Worm (Caenorhabditis elegans) whole organism, L3 larva: ENCODE data around the gene gst-1.

Source experiments
- aly-2 ChIP-seq: fragments of 150-350 bp; optimal IDR thresholded peaks from 2 replicates; lab custom pipeline; 2014; ENCODE audit warnings: missing biosample characterization, missing genetic modification characterization
- ama-1 ChIP-seq: fragments of 150-350 bp; optimal IDR thresholded peaks from 2 replicates; lab custom pipeline; 2018
- ceh-16 ChIP-seq: sonication (generic microtip); optimal IDR thresholded peaks from 2 replicates; lab custom pipeline; 2017; ENCODE audit warnings: missing biosample characterization, missing genetic modification characterization
- ceh-82 ChIP-seq: fragments of 150-350 bp; optimal IDR thresholded peaks from 2 replicates; lab custom pipeline; 2014; ENCODE audit warnings: missing biosample characterization, missing genetic modification characterization
- fkh-10 ChIP-seq: sonication (generic microtip); optimal IDR thresholded peaks from 2 replicates; lab custom pipeline; 2017; ENCODE audit warnings: missing biosample characterization, missing genetic modification reagents, missing genetic modification characterization
- nhr-12 ChIP-seq: fragments of 150-350 bp; optimal IDR thresholded peaks from 2 replicates; lab custom pipeline; 2014; ENCODE audit warnings: missing biosample characterization, missing genetic modification characterization
- nhr-23 ChIP-seq: fragments of 150-350 bp; optimal IDR thresholded peaks from 2 replicates; lab custom pipeline; 2014; ENCODE audit warnings: missing biosample characterization, missing genetic modification reagents, missing genetic modification characterization
- nhr-76 ChIP-seq: fragments of 150-350 bp; sonication (generic microtip); optimal IDR thresholded peaks from 5 replicates; lab custom pipeline; 2014; ENCODE audit warnings: missing biosample characterization, missing genetic modification characterization
- nhr-77 ChIP-seq: fragments of 150-350 bp; optimal IDR thresholded peaks from 2 replicates; lab custom pipeline; 2014; ENCODE audit warnings: missing biosample characterization, missing genetic modification characterization
- skn-1 ChIP-seq: fragments of 150-350 bp; optimal IDR thresholded peaks from 2 replicates; lab custom pipeline; 2014; ENCODE audit warnings: missing biosample characterization, missing genetic modification characterization
- snpc-4 ChIP-seq: fragments of 150-350 bp; optimal IDR thresholded peaks from 2 replicates; lab custom pipeline; 2014; ENCODE audit warnings: missing biosample characterization, missing genetic modification characterization
- unc-39 ChIP-seq: sonication (generic microtip); optimal IDR thresholded peaks from 4 replicates; lab custom pipeline; 2017; ENCODE audit warnings: missing biosample characterization, missing genetic modification characterization
- unc-62 ChIP-seq: fragments of 150-350 bp; sonication (generic microtip); optimal IDR thresholded peaks from 4 replicates; lab custom pipeline; 2014; ENCODE audit warnings: missing biosample characterization, missing genetic modification reagents, missing genetic modification characterization

ce11 chrIII:9091392-9092291 lies 32.5 kb downstream of the gst-1 start, which contains the start of gene glp-1:
- TF ChIP-seq unc-62 (GFP tag; lab: Kevin White, UChicago) (no peak), ceh-82 (tag; lab: Kevin White, UChicago) (no peak), ama-1 (lab: Kevin White, UChicago) (no peak), snpc-4 (no peak), nhr-77 (no peak), fkh-10 (GFP tag; lab: Kevin White, UChicago) (no peak), ceh-16 (tag; lab: Kevin White, UChicago) (no peak), aly-2 (no peak), skn-1 (tag; lab: Kevin White, UChicago) (no peak), nhr-23 (tag; lab: Kevin White, UChicago) (no peak), nhr-76 (tag; lab: Kevin White, UChicago) (no peak), unc-39 (tag; lab: Kevin White, UChicago) (no peak), nhr-12 (tag; lab: Kevin White, UChicago) (no peak)
